Fruit fly (Drosophila melanogaster): ENCODE results near the gene REG.

DNA sequence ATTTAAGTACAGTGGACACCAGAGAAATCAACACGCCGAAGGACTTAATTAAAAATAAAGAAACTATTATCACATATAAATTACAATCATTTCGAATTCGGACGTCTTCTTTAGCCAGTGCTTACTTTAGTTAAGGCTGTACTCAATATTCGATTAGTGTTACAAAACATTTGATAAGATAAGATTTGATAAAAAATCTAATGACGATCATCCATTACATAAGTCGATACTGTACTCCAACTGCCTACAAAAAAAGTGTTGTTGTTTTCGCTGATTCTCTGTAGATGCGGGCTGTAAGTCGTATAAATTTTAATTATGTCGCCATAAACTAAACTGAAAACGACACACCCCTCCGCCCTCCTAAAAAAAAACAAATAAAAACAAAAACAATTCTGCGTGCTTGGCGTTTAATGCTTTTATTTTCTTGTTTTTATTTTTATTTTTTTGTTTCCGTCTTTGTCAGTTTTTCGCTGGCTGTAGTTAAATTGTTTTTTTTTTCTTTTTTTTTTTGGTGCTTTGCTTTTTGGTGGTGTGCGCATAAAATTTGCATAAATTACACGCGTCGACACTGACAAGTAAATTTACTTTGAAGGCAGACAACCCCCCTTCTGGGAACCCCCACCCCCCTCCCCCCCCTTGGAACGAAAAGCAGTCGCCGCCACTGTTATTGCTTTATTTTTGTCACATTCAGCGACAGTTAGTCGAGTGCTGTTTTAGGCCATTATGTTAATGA is 22.8 kb downstream of the REG start:
- no peak for TF ChIP-seq CTCF (optimal IDR thresholded peaks at IDR 0.05)
- TF ChIP-seq CG8478 (optimal IDR thresholded peaks at IDR 0.05), result no peak

Data from S2 (cell line).